Worm (Caenorhabditis elegans) whole organism, L1 larva: ENCODE measurements around the gene C07H6.2.

Experiments
- blmp-1 ChIP-seq: fragments of 150-350 bp; optimal IDR thresholded peaks from 2 replicates; lab custom pipeline; 2014; ENCODE audit warnings: missing biosample characterization, missing genetic modification characterization
- elt-2 ChIP-seq: sonication (generic microtip); optimal IDR thresholded peaks from 2 replicates; lab custom pipeline; 2016; ENCODE audit warnings: missing genetic modification characterization, mild to moderate bottlenecking, inconsistent platforms, missing compliant biosample characterization, missing genetic modification reagents
- elt-3 ChIP-seq, 6 experiments: fragments of 150-350 bp in 1 of 6; sonication (generic microtip); optimal IDR thresholded peaks; 2 replicates each; lab custom pipeline; 2017 to 2018; ENCODE audit warnings: missing biosample characterization in 6 of 6, missing genetic modification characterization in 6 of 6, inconsistent platforms in 1 of 6
- fkh-10 ChIP-seq: sonication (generic microtip); optimal IDR thresholded peaks from 2 replicates; lab custom pipeline; 2017; ENCODE audit warnings: missing biosample characterization, missing genetic modification reagents, missing genetic modification characterization
- lin-15B ChIP-seq: fragments of 150-350 bp; sonication (generic microtip); optimal IDR thresholded peaks from 3 replicates; lab custom pipeline; 2014; ENCODE audit warnings: missing biosample characterization, missing genetic modification characterization
- lsy-2 ChIP-seq, 2 experiments: fragments of 150-350 bp; optimal IDR thresholded peaks; 2 replicates each; lab custom pipeline; 2014; ENCODE audit warnings: missing biosample characterization in 2 of 2, missing genetic modification characterization in 2 of 2
- mef-2 ChIP-seq: fragments of 150-350 bp; optimal IDR thresholded peaks from 2 replicates; lab custom pipeline; 2014; ENCODE audit warnings: missing biosample characterization, missing genetic modification characterization
- nhr-11 ChIP-seq: fragments of 150-350 bp; optimal IDR thresholded peaks from 2 replicates; lab custom pipeline; 2014; ENCODE audit warnings: missing biosample characterization, missing genetic modification characterization
- nhr-77 ChIP-seq: fragments of 150-350 bp; optimal IDR thresholded peaks from 2 replicates; lab custom pipeline; 2014; ENCODE audit warnings: missing biosample characterization, missing genetic modification characterization
- pqm-1 ChIP-seq: sonication (generic microtip); optimal IDR thresholded peaks from 3 replicates; lab custom pipeline; 2017; ENCODE audit warnings: missing biosample characterization, missing genetic modification characterization
- swsn-7 ChIP-seq: sonication (generic microtip); optimal IDR thresholded peaks from 2 replicates; lab custom pipeline; 2016; ENCODE audit warnings: missing genetic modification characterization, missing compliant biosample characterization

ce11 chrIII:7518424-7518823 is 2.4 kb upstream of the C07H6.2 start, which contains the start of gene clk-2:
- TF ChIP-seq lin-15B (tag; lab: Kevin White, UChicago) (no peak), elt-3 (tag; optimal IDR thresholded peaks at IDR 0.05; lab: Kevin White, UChicago) (no peak), fkh-10 (no peak), pqm-1 (no peak), nhr-77 (tag; lab: Kevin White, UChicago) (no peak), elt-2 (tag; lab: Kevin White, UChicago) (no peak), blmp-1 (tag; lab: Kevin White, UChicago) (no peak), nhr-11 (tag; lab: Kevin White, UChicago) (no peak), swsn-7 (tag; lab: Kevin White, UChicago) (no peak), lsy-2 (tag; optimal IDR thresholded peaks at IDR 0.05; lab: Kevin White, UChicago) (no peak), mef-2 (tag; lab: Kevin White, UChicago) (no peak)
